Fruit fly (Drosophila melanogaster): ENCODE measurements around the gene CG12523.

The CG12523 gene

DNA sequence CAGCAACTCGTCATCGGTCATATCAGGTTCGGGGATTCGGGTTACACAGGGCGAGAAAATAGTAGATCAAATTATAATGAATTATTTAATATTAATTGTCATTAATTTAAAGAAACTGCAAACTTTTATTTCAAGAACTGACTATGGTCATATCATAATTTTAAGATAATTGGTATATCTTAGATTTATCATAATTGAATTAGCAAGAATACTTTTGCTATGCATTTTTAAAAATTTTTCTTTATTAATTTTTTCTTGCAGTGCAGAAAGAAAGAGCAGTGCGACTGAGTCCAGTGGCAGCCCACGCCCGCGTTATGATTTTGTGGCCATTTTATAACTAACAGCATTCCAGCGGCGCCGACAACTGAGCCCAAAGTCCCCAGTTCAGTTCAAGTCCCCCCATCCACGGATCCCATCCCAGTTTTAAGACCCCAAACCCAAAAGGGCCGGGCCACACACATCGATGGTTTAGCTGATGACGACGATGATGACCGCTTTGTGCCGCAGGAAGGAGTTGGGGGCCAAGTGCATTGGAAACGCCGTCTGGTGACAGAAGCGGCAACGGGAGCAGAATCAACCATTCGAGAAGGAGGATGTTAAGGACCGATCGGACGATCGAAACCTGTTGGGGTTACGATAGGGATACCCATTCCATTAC lies 28.3 kb upstream of the CG12523 start (continued):
- TF ChIP-seq CG34376 (GFP tag; optimal IDR thresholded peaks at IDR 0.05) (no peak), klu (GFP tag; IDR thresholded peaks at IDR 0.05) (no peak; the same call in 1 of the 2 replicates), ken (GFP tag; IDR thresholded peaks at IDR 0.05) (no peak), HHEX (GFP tag; optimal IDR thresholded peaks at IDR 0.05) (peak; percentile 46), CG8359 (GFP tag; optimal IDR thresholded peaks at IDR 0.05; ENCODE audit: borderline replicate concordance) (peak; percentile 40), dan (GFP tag; IDR thresholded peaks at IDR 0.05) (no peak), Ada2b (GFP tag; IDR thresholded peaks at IDR 0.05) (0 out of 2 replicates have a peak, but pooled peaks have one; percentile 10), Xbp1 (GFP tag; optimal IDR thresholded peaks at IDR 0.05) (peak; percentile 61), Stat92E (GFP tag; optimal IDR thresholded peaks at IDR 0.05) (peak in 1 of 3 experiments; percentile 91), slbo (GFP tag; IDR thresholded peaks at IDR 0.05) (peak; percentile 51), Hey (tag; optimal IDR thresholded peaks at IDR 0.05) (no peak), luna (GFP tag; optimal IDR thresholded peaks at IDR 0.05) (no peak), CG4820 (GFP tag; optimal IDR thresholded peaks at IDR 0.05) (peak; percentile 61), HLH54F (GFP tag; optimal IDR thresholded peaks at IDR 0.05) (no peak), CG13123 (GFP tag; optimal IDR thresholded peaks at IDR 0.05) (peak; percentile 28), CG13894 (tag; optimal IDR thresholded peaks at IDR 0.05) (no peak), trem (tag; optimal IDR thresholded peaks at IDR 0.05) (peak; percentile 84), gcm2 (GFP tag; optimal IDR thresholded peaks at IDR 0.05) (no peak), CG43689 (GFP tag; IDR thresholded peaks at IDR 0.05) (no peak), CG17359 (tag; optimal IDR thresholded peaks at IDR 0.05) (peak; percentile 65), yki (optimal IDR thresholded peaks at IDR 0.05) (no peak), dpn (GFP tag; optimal IDR thresholded peaks at IDR 0.05) (peak in 1 of 2 experiments; percentile 28), Asciz (GFP tag; optimal IDR thresholded peaks at IDR 0.05) (peak; percentile 66), lilli (GFP tag; optimal IDR thresholded peaks at IDR 0.05) (peak; percentile 49), D19B (GFP tag; optimal IDR thresholded peaks at IDR 0.05) (peak; percentile 0), Dp (GFP tag; optimal IDR thresholded peaks at IDR 0.05) (no peak), CG32767 (GFP tag; IDR thresholded peaks at IDR 0.05) (peak; percentile 63; the same call in 1 of the 2 replicates), Bteb2 (GFP tag; optimal IDR thresholded peaks at IDR 0.05) (no peak), CG5953 (GFP tag; IDR thresholded peaks at IDR 0.05) (no peak), Sry-δ (GFP tag; optimal IDR thresholded peaks at IDR 0.05) (no peak), CG11696 (GFP tag; IDR thresholded peaks at IDR 0.05) (no peak), tll (GFP tag; optimal IDR thresholded peaks at IDR 0.05) (no peak), psq (GFP tag; optimal IDR thresholded peaks at IDR 0.05) (no peak), Doc3 (GFP tag; IDR thresholded peaks at IDR 0.05; ENCODE audit: partially characterized antibody) (no peak), fd3F (GFP tag; optimal IDR thresholded peaks at IDR 0.05) (no peak), CG18619 (GFP tag; optimal IDR thresholded peaks at IDR 0.05) (peak; percentile 65), Med (GFP tag) (peak; percentile 59), Blimp-1 (GFP tag; optimal IDR thresholded peaks at IDR 0.05) (peak; percentile 67), cwo (GFP tag; optimal IDR thresholded peaks at IDR 0.05) (peak; percentile 26), CG7928 (GFP tag; optimal IDR thresholded peaks at IDR 0.05) (peak; percentile 2), CG6254 (GFP tag; optimal IDR thresholded peaks at IDR 0.05) (peak; percentile 75), hb (GFP tag; IDR thresholded peaks at IDR 0.05; ENCODE audit: partially characterized antibody) (no peak), CG7271 (tag; optimal IDR thresholded peaks at IDR 0.05) (peak; percentile 52), CG4328 (GFP tag; optimal IDR thresholded peaks at IDR 0.05) (no peak), CG11504 (tag; optimal IDR thresholded peaks at IDR 0.05) (peak; percentile 78), tgo (GFP tag; IDR thresholded peaks at IDR 0.05) (peak; percentile 53; the same call in 1 of the 3 replicates), caup (GFP tag; optimal IDR thresholded peaks at IDR 0.05; ENCODE audit: severe bottlenecking) (peak; percentile 18), odd (GFP tag; optimal IDR thresholded peaks at IDR 0.05) (peak; percentile 37), grn (GFP tag; optimal IDR thresholded peaks at IDR 0.05) (no peak)
